Worm (Caenorhabditis elegans): ENCODE measurements around the gene dmd-5.
"Not testable (repeated sequence)": the region's sequence is repeated elsewhere in the genome, so short reads cannot be mapped to it uniquely, and the experiment has no call there.

ce11 chrII:5757656-5758055 lies 16.4 kb downstream of the dmd-5 start, which contains the start of the genes F10C1.3 and F10C1.23:
- not testable (repeated sequence) for TF ChIP-seq flt-1 (GFP tag; IDR thresholded peaks at IDR 0.05); ref-1 (GFP tag; conservative IDR thresholded peaks at IDR 0.05)

Data from whole organism, midembryonic.